Worm (Caenorhabditis elegans) whole organism, young adult: ENCODE data around the gene str-28.

Experiments used
- F52B5.7 ChIP-seq: sonication (generic microtip); optimal IDR thresholded peaks from 2 replicates; lab custom pipeline; 2016; ENCODE audit warnings: mild to moderate bottlenecking, missing genetic modification characterization, missing compliant biosample characterization
- Y67H2A.10 ChIP-seq: fragments of 200-800 bp; sonication (Bioruptor generic); conservative IDR thresholded peaks from 2 replicates; pipeline ENCODE4 v1.3.6; 2022; ENCODE audit warnings: missing genetic modification reagents, missing genetic modification characterization, missing compliant biosample characterization
- ama-1 ChIP-seq, 3 experiments: fragments of 150-350 bp in 1 of 3; sonication (generic microtip) in 2 of 3; optimal IDR thresholded peaks; 2 replicates each; lab custom pipeline; 2014 to 2018; ENCODE audit warnings: missing biosample characterization in 2 of 3, missing genetic modification characterization in 2 of 3, missing genetic modification reagents in 2 of 3
- dpff-1 ChIP-seq: sonication (generic microtip); optimal IDR thresholded peaks from 2 replicates; lab custom pipeline; 2017; ENCODE audit warnings: mild to moderate bottlenecking, missing genetic modification characterization, missing compliant biosample characterization
- efl-1 ChIP-seq: fragments of 150-350 bp; optimal IDR thresholded peaks from 2 replicates; lab custom pipeline; 2014; ENCODE audit warnings: missing biosample characterization, missing genetic modification reagents, missing genetic modification characterization
- ets-4 ChIP-seq: fragments of 200-800 bp; sonication (Bioruptor generic); optimal IDR thresholded peaks from 2 replicates; lab custom pipeline; 2018; ENCODE audit warnings: mild to moderate bottlenecking, missing genetic modification characterization, missing compliant biosample characterization
- lir-1 ChIP-seq: fragments of 200-800 bp; sonication (Bioruptor generic); conservative IDR thresholded peaks from 2 replicates; pipeline ENCODE4 v1.3.6; 2022; ENCODE audit warnings: missing genetic modification reagents, missing genetic modification characterization, missing compliant biosample characterization
- unc-62 ChIP-seq: fragments of 150-350 bp; optimal IDR thresholded peaks from 2 replicates; lab custom pipeline; 2014; ENCODE audit warnings: missing biosample characterization, missing genetic modification reagents, missing genetic modification characterization
- ztf-22 ChIP-seq: fragments of 200-800 bp; sonication (Bioruptor generic); optimal IDR thresholded peaks from 2 replicates; lab custom pipeline; 2018; ENCODE audit warnings: mild to moderate bottlenecking, missing genetic modification characterization, moderate library complexity, missing compliant biosample characterization

- TF ChIP-seq ztf-22 (GFP tag; lab: Kevin White, UChicago) (no peak), F52B5.7 (no peak), lir-1 (GFP tag; lab: Robert Waterston, UW) (no peak), efl-1 (GFP tag; lab: Kevin White, UChicago) (no peak), Y67H2A.10 (no peak), dpff-1 (tag; lab: Kevin White, UChicago) (no peak), unc-62 (GFP tag; lab: Kevin White, UChicago) (no peak), ets-4 (GFP tag; lab: Kevin White, UChicago) (no peak), ama-1 (optimal IDR thresholded peaks at IDR 0.05; lab: Kevin White, UChicago) (no peak), ama-1 (GFP tag; optimal IDR thresholded peaks at IDR 0.05; lab: Kevin White, UChicago) (no peak)
These were observed 18.5 kb downstream of the str-28 start, which contains the start of gene try-8 for ce11 chrV:7454236-7454635.
